Worm (Caenorhabditis elegans) whole organism, L1 larva: ENCODE data around the gene C15F1.1.

Experiments used
- fos-1 ChIP-seq: fragments of 150-350 bp; optimal IDR thresholded peaks from 2 replicates; lab custom pipeline; 2014; ENCODE audit warnings: missing biosample characterization, missing genetic modification characterization
- lsy-2 ChIP-seq, 2 experiments: fragments of 150-350 bp; optimal IDR thresholded peaks; 2 replicates each; lab custom pipeline; 2014; ENCODE audit warnings: missing biosample characterization in 2 of 2, missing genetic modification characterization in 2 of 2
- nhr-77 ChIP-seq: fragments of 150-350 bp; optimal IDR thresholded peaks from 2 replicates; lab custom pipeline; 2014; ENCODE audit warnings: missing biosample characterization, missing genetic modification characterization
- vab-15 ChIP-seq: sonication (generic microtip); optimal IDR thresholded peaks from 2 replicates; lab custom pipeline; 2017; ENCODE audit warnings: missing genotype, mild to moderate bottlenecking, missing genetic modification characterization, missing compliant biosample characterization

DNA sequence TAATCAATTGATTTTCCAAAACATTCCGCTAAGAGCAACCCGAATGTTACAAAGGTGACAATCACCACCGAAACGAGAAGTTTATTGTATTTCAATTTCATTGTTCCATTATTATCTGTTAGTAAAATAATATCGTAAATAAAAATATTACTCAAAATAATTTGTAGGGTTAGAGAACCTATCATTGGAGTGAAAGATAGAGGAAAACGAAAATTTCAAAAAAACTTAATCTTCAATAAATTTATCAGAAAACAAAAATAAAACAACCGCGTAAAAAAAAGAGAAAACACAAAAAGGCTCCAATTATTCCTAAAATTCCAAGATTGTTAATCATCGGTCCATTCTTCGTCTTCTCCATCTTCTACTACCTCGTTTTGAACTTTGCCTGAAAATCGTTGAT, 24.1 kb upstream of the C15F1.1 start, which contains the start of gene tra-2:
- no peak for TF ChIP-seq fos-1 (tag; lab: Kevin White, UChicago)
- TF ChIP-seq vab-15 (tag; lab: Kevin White, UChicago): no peak
- TF ChIP-seq lsy-2 (tag; optimal IDR thresholded peaks at IDR 0.05; lab: Kevin White, UChicago): no peak
- no peak for TF ChIP-seq nhr-77
